Worm (Caenorhabditis elegans): ENCODE measurements around the gene ndub-5.

ce11 chrII:5697338-5697737 is 6.2 kb upstream of the ndub-5 start:
- TF ChIP-seq him-1 (tag; optimal IDR thresholded peaks at IDR 0.05), result no peak
- TF ChIP-seq W03F9.2 (tag; optimal IDR thresholded peaks at IDR 0.05), result no peak

Measured in whole organism, L4/young adult.